Worm (Caenorhabditis elegans): ENCODE data around the gene ida-1.

ce11 chrIII:5732925-5733324 lies 22.4 kb upstream of the ida-1 start, which contains the start of gene B0244.17:
- TF ChIP-seq hmg-4 (GFP tag; optimal IDR thresholded peaks at IDR 0.05) (no peak), ama-1 (optimal IDR thresholded peaks at IDR 0.05) (no peak), tra-4 (tag; optimal IDR thresholded peaks at IDR 0.05) (no peak), hmbx-1 (tag; optimal IDR thresholded peaks at IDR 0.05) (no peak), ceh-13 (GFP tag; optimal IDR thresholded peaks at IDR 0.05) (no peak), hnd-1 (tag; optimal IDR thresholded peaks at IDR 0.05) (no peak), pes-1 (GFP tag; IDR thresholded peaks at IDR 0.05) (no peak), flt-1 (GFP tag; IDR thresholded peaks at IDR 0.05) (no peak), ets-7 (tag; optimal IDR thresholded peaks at IDR 0.05) (no peak), ceh-36 (tag; optimal IDR thresholded peaks at IDR 0.05) (no peak), tbx-37 (GFP tag; conservative IDR thresholded peaks at IDR 0.05) (no peak), tbx-11 (GFP tag; IDR thresholded peaks at IDR 0.05) (no peak), F13C5.2 (tag; optimal IDR thresholded peaks at IDR 0.05) (no peak)

All from whole organism, early embryonic.